Worm (Caenorhabditis elegans): ENCODE results near the gene gfrp-1.

gfrp-1 gene

ce11 chrIV:202921-203652 is at the start of gene gfrp-1:
Gene gfrp-1 (plus strand): TSS chrIV:203602.
- no peak for TF ChIP-seq ets-4 (tag; optimal IDR thresholded peaks at IDR 0.05)

- TF ChIP-seq ceh-6 (GFP tag; optimal IDR thresholded peaks at IDR 0.05), result no peak
- no peak for TF ChIP-seq pha-4 (tag; optimal IDR thresholded peaks at IDR 0.05)
- TF ChIP-seq fax-1 (tag; optimal IDR thresholded peaks at IDR 0.05), result no peak
- TF ChIP-seq npax-4 (tag; optimal IDR thresholded peaks at IDR 0.05), result no peak
- no peak for TF ChIP-seq tbx-7 (tag; optimal IDR thresholded peaks at IDR 0.05)
- TF ChIP-seq ahr-1 (tag; optimal IDR thresholded peaks at IDR 0.05), result no peak
- no peak for TF ChIP-seq eyg-1 (tag; optimal IDR thresholded peaks at IDR 0.05)
- TF ChIP-seq nhr-232 (tag; optimal IDR thresholded peaks at IDR 0.05), result no peak
- no peak for TF ChIP-seq elt-2 (tag; optimal IDR thresholded peaks at IDR 0.05)
These were observed 45.6 kb upstream of the gfrp-1 start, which contains the start of gene gegf-1 for ce11 chrIV:157809-158208. Gene gegf-1 (minus strand): TSS chrIV:157909.

- TF ChIP-seq hlh-15 (tag; optimal IDR thresholded peaks at IDR 0.05) (no peak), ceh-45 (GFP tag; IDR thresholded peaks at IDR 0.05) (no peak), ama-1 (optimal IDR thresholded peaks at IDR 0.05) (no peak), ttx-3 (tag; optimal IDR thresholded peaks at IDR 0.05) (no peak), tbx-2 (tag; optimal IDR thresholded peaks at IDR 0.05) (no peak), ceh-14 (tag; optimal IDR thresholded peaks at IDR 0.05) (no peak), F13H6.1 (tag; optimal IDR thresholded peaks at IDR 0.05) (no peak), elt-2 (tag; optimal IDR thresholded peaks at IDR 0.05) (no peak), odd-2 (tag; optimal IDR thresholded peaks at IDR 0.05) (no peak)
These were observed 44.7 kb upstream of the gfrp-1 start, which contains the start of gene Y38C1AA.7 for ce11 chrIV:158662-159061. Gene Y38C1AA.7 (plus strand): TSS chrIV:158962.

- TF ChIP-seq hlh-30 (tag; optimal IDR thresholded peaks at IDR 0.05; ENCODE audit: insufficient read depth) (no peak), elt-2 (tag; optimal IDR thresholded peaks at IDR 0.05) (no peak), hlh-13 (GFP tag; optimal IDR thresholded peaks at IDR 0.05) (no peak), pha-2 (tag; optimal IDR thresholded peaks at IDR 0.05) (no peak), ama-1 (optimal IDR thresholded peaks at IDR 0.05) (no peak)
These were observed 43.5 kb upstream of the gfrp-1 start, which contains the start of gene Y38C1AA.19 for ce11 chrIV:159864-160263. Gene Y38C1AA.19 (plus strand): TSS chrIV:160164.

- no peak for TF ChIP-seq tbx-7 (tag; optimal IDR thresholded peaks at IDR 0.05)
- no peak for TF ChIP-seq ceh-18 (tag; optimal IDR thresholded peaks at IDR 0.05)
- TF ChIP-seq ceh-6 (GFP tag; optimal IDR thresholded peaks at IDR 0.05), result no peak
- no peak for TF ChIP-seq odd-2 (tag; optimal IDR thresholded peaks at IDR 0.05)
- TF ChIP-seq ceh-31 (tag; optimal IDR thresholded peaks at IDR 0.05), result no peak
- TF ChIP-seq lin-11 (tag; optimal IDR thresholded peaks at IDR 0.05), result no peak
- no peak for TF ChIP-seq pag-3 (tag; optimal IDR thresholded peaks at IDR 0.05; ENCODE audit: borderline replicate concordance)
- no peak for TF ChIP-seq ztf-16 (tag; optimal IDR thresholded peaks at IDR 0.05)
- no peak for TF ChIP-seq fkh-6 (tag; optimal IDR thresholded peaks at IDR 0.05)
- TF ChIP-seq hlh-30 (tag; optimal IDR thresholded peaks at IDR 0.05; ENCODE audit: insufficient read depth), result no peak
- no peak for TF ChIP-seq elt-2 (tag; optimal IDR thresholded peaks at IDR 0.05)
- no peak for TF ChIP-seq F13H6.1 (tag; optimal IDR thresholded peaks at IDR 0.05)
These were observed 40.9 kb upstream of the gfrp-1 start, which contains the start of gene Y38C1AA.6 for ce11 chrIV:162530-162929. Gene Y38C1AA.6 (plus strand): TSS chrIV:162830.

- TF ChIP-seq ceh-34 (tag; optimal IDR thresholded peaks at IDR 0.05) (no peak), sox-4 (tag; optimal IDR thresholded peaks at IDR 0.05) (no peak), pha-4 (tag; optimal IDR thresholded peaks at IDR 0.05) (no peak), ceh-6 (GFP tag; optimal IDR thresholded peaks at IDR 0.05) (no peak)
These were observed 38.6 kb upstream of the gfrp-1 start, which contains the start of gene cutl-24 for ce11 chrIV:164777-165176. Gene cutl-24 (plus strand): TSS chrIV:165077.

ce11 chrIV:171036-171435 is 32.4 kb upstream of the gfrp-1 start:
- no peak for TF ChIP-seq syd-9 (tag; optimal IDR thresholded peaks at IDR 0.05)
- no peak for TF ChIP-seq sox-4 (tag; optimal IDR thresholded peaks at IDR 0.05)
- no peak for TF ChIP-seq ceh-6 (GFP tag; optimal IDR thresholded peaks at IDR 0.05)
- no peak for TF ChIP-seq hlh-15 (tag; optimal IDR thresholded peaks at IDR 0.05)
- TF ChIP-seq rnt-1 (tag; optimal IDR thresholded peaks at IDR 0.05), result no peak
- no peak for TF ChIP-seq ets-4 (tag; optimal IDR thresholded peaks at IDR 0.05)
- TF ChIP-seq sdc-2 (tag; optimal IDR thresholded peaks at IDR 0.05), result no peak
- no peak for TF ChIP-seq hlh-13 (GFP tag; optimal IDR thresholded peaks at IDR 0.05)
- no peak for TF ChIP-seq fkh-10 (GFP tag; optimal IDR thresholded peaks at IDR 0.05)
- no peak for TF ChIP-seq mec-3 (tag; optimal IDR thresholded peaks at IDR 0.05; ENCODE audit: borderline replicate concordance)
- TF ChIP-seq ttx-3 (tag; optimal IDR thresholded peaks at IDR 0.05), result no peak
- TF ChIP-seq pha-2 (tag; optimal IDR thresholded peaks at IDR 0.05), result no peak
- no peak for TF ChIP-seq fax-1 (tag; optimal IDR thresholded peaks at IDR 0.05)
- no peak for TF ChIP-seq ceh-34 (tag; optimal IDR thresholded peaks at IDR 0.05)
- no peak for TF ChIP-seq Y22D7AL.16 (tag; optimal IDR thresholded peaks at IDR 0.05)
- no peak for TF ChIP-seq ceh-2 (tag; optimal IDR thresholded peaks at IDR 0.05)
- no peak for TF ChIP-seq unc-55 (GFP tag; optimal IDR thresholded peaks at IDR 0.05)
- no peak for TF ChIP-seq dve-1 (tag; optimal IDR thresholded peaks at IDR 0.05)
